Fruit fly (Drosophila melanogaster) whole organism, pupa: ENCODE data around the gene CG41562.
"Not testable (repeated sequence)": the region's sequence is repeated elsewhere in the genome, so short reads cannot be mapped to it uniquely, and the experiment has no call there.

Experiments used
- CG13204 ChIP-seq: fragments of 200-800 bp; sonication (Bioruptor generic); optimal IDR thresholded peaks from 2 replicates; lab custom pipeline; 2018; ENCODE audit warnings: missing biosample characterization, mild to moderate bottlenecking, missing genetic modification characterization, moderate library complexity
- CG4496 ChIP-seq: fragments of 200-800 bp; sonication (Bioruptor generic); IDR thresholded peaks from 3 replicates; pipeline ENCODE4 v1.3.6; 2022; ENCODE audit warnings: missing biosample characterization, missing genetic modification characterization
- D1 ChIP-seq: fragments of 200-800 bp; sonication (Bioruptor generic); optimal IDR thresholded peaks from 2 replicates; lab custom pipeline; 2018; ENCODE audit warnings: missing biosample characterization, mild to moderate bottlenecking, missing genetic modification characterization, moderate library complexity

DNA sequence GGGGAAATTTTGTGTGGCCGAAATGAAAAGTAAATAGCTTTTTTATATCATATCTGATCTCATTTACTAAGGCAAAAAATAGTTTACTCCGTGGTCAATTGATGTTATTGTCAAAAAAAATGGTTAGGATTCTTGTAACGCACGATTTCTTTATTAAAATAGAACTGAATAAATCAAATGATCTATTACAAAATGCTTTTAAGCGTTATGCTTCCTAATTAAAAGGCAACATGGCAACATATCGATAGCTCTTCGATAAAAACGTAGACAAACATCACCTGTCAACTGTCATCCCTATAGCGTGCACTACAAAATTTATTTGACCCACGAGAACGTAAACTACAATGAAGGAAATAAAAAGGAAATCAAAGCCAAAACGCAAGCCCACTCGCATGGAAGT is 5.1 kb upstream of the CG41562 start, which contains the start of gene CG46522:
- TF ChIP-seq CG4496; CG13204 (GFP tag; lab: Kevin White, UChicago); D1 (tag; lab: Kevin White, UChicago): not testable (repeated sequence)
